Worm (Caenorhabditis elegans) whole organism, late embryonic: ENCODE results near the gene rbbp-5.

Experiments used
- Y22D7AL.16 ChIP-seq: sonication (generic microtip); optimal IDR thresholded peaks from 2 replicates; lab custom pipeline; 2016; ENCODE audit warnings: missing genetic modification characterization, missing compliant biosample characterization
- ama-1 ChIP-seq: fragments of 150-350 bp; optimal IDR thresholded peaks from 2 replicates; lab custom pipeline; 2014
- ceh-18 ChIP-seq: sonication (generic microtip); optimal IDR thresholded peaks from 2 replicates; lab custom pipeline; 2016; ENCODE audit warnings: missing genetic modification characterization, missing compliant biosample characterization
- ceh-30 ChIP-seq: fragments of 150-350 bp; optimal IDR thresholded peaks from 2 replicates; lab custom pipeline; 2014; ENCODE audit warnings: missing biosample characterization, missing genetic modification characterization
- ceh-31 ChIP-seq: sonication (generic microtip); optimal IDR thresholded peaks from 2 replicates; lab custom pipeline; 2016; ENCODE audit warnings: missing genetic modification characterization, missing compliant biosample characterization
- dmd-4 ChIP-seq: sonication (generic microtip); optimal IDR thresholded peaks from 2 replicates; lab custom pipeline; 2016; ENCODE audit warnings: borderline replicate concordance, missing genetic modification characterization, missing compliant biosample characterization
- dve-1 ChIP-seq: sonication (generic microtip); optimal IDR thresholded peaks from 2 replicates; lab custom pipeline; 2017; ENCODE audit warnings: antibody characterized with exemption, mild to moderate bottlenecking, missing genetic modification characterization, missing compliant biosample characterization
- elt-4 ChIP-seq: sonication (generic microtip); optimal IDR thresholded peaks from 2 replicates; lab custom pipeline; 2016; ENCODE audit warnings: missing genetic modification characterization, missing compliant biosample characterization
- fkh-10 ChIP-seq: fragments of 150-350 bp; optimal IDR thresholded peaks from 2 replicates; lab custom pipeline; 2014; ENCODE audit warnings: missing biosample characterization, missing genetic modification reagents, missing genetic modification characterization
- madf-2 ChIP-seq: sonication (generic microtip); optimal IDR thresholded peaks from 2 replicates; lab custom pipeline; 2017; ENCODE audit warnings: missing genetic modification characterization, missing compliant biosample characterization
- pag-3 ChIP-seq: sonication (generic microtip); optimal IDR thresholded peaks from 2 replicates; lab custom pipeline; 2016; ENCODE audit warnings: missing compliant biosample characterization, missing genetic modification characterization, borderline replicate concordance
- sdc-2 ChIP-seq: sonication (generic microtip); optimal IDR thresholded peaks from 2 replicates; lab custom pipeline; 2016; ENCODE audit warnings: missing genotype, missing genetic modification characterization, missing compliant biosample characterization
- sox-4 ChIP-seq: sonication (generic microtip); optimal IDR thresholded peaks from 2 replicates; lab custom pipeline; 2017; ENCODE audit warnings: mild to moderate bottlenecking, missing genetic modification characterization, inconsistent platforms, missing compliant biosample characterization

DNA sequence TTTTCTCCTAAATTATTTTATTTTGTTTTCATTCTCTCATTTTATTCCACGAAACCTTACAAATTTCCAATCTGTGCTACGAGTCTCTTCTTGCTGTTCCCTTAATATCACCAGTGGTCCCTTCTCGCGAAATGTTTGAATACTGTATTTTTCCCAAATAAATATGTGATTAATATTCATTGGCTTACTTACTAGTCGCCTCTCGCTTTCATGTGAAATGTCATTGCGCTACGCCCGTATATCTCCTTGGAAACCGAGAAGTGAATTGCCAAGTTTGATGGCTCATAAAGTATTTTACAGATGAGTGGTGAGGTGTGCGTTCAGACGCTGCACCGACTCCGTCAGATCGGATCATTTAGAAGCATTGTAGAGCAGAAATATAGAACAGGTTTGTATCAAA lies 27.6 kb downstream of the rbbp-5 start, which contains the start of gene rars-2:
- no peak for TF ChIP-seq madf-2 (tag; lab: Kevin White, UChicago)
- TF ChIP-seq fkh-10 (GFP tag; lab: Kevin White, UChicago), result no peak
- no peak for TF ChIP-seq dve-1 (tag; lab: Kevin White, UChicago)
- no peak for TF ChIP-seq ama-1 (lab: Kevin White, UChicago)
- TF ChIP-seq pag-3 (tag; lab: Kevin White, UChicago), result no peak
- no peak for TF ChIP-seq dmd-4 (tag; lab: Kevin White, UChicago)
- no peak for TF ChIP-seq ceh-18 (tag; lab: Kevin White, UChicago)
- TF ChIP-seq ceh-31, result no peak
- no peak for TF ChIP-seq sdc-2
- TF ChIP-seq Y22D7AL.16, result no peak
- no peak for TF ChIP-seq sox-4 (tag; lab: Kevin White, UChicago)
- TF ChIP-seq elt-4 (tag; lab: Kevin White, UChicago), result no peak
- no peak for TF ChIP-seq ceh-30 (tag; lab: Kevin White, UChicago)
